Worm (Caenorhabditis elegans) whole organism, L4 larva: ENCODE results near the gene ZC196.9.
"Not testable (repeated sequence)": the region's sequence is repeated elsewhere in the genome, so short reads cannot be mapped to it uniquely, and the experiment has no call there.

Experiments
- F10B5.3 ChIP-seq: sonication (generic microtip); optimal IDR thresholded peaks from 2 replicates; lab custom pipeline; 2016; ENCODE audit warnings: mild to moderate bottlenecking, missing genetic modification characterization, missing compliant biosample characterization
- F37D6.2 ChIP-seq: sonication (generic microtip); optimal IDR thresholded peaks from 2 replicates; lab custom pipeline; 2016; ENCODE audit warnings: mild to moderate bottlenecking, missing genetic modification characterization, missing compliant biosample characterization
- aha-1 ChIP-seq: fragments of 150-350 bp; peaks from one replicate; lab custom pipeline; 2014; ENCODE audit warnings: missing biosample characterization, missing genetic modification characterization
- ama-1 ChIP-seq: fragments of 150-350 bp; optimal IDR thresholded peaks from 2 replicates; lab custom pipeline; 2014; ENCODE audit warnings: inconsistent platforms, mixed read lengths
- arid-1 ChIP-seq: fragments of 200-800 bp; sonication (Bioruptor generic); conservative IDR thresholded peaks from 2 replicates; pipeline ENCODE4 v1.3.6; 2022; ENCODE audit warnings: missing genetic modification reagents, missing genetic modification characterization, missing compliant biosample characterization
- attf-4 ChIP-seq: sonication (generic microtip); optimal IDR thresholded peaks from 3 replicates; lab custom pipeline; 2017; ENCODE audit warnings: missing biosample characterization, missing genetic modification characterization
- ces-1 ChIP-seq: fragments of 150-350 bp; sonication (generic microtip); optimal IDR thresholded peaks from 4 replicates; lab custom pipeline; 2014; ENCODE audit warnings: missing biosample characterization, missing genetic modification reagents, missing genetic modification characterization
- cey-2 ChIP-seq: sonication (generic microtip); optimal IDR thresholded peaks from 3 replicates; lab custom pipeline; 2017; ENCODE audit warnings: missing genetic modification characterization, mild to moderate bottlenecking, missing compliant biosample characterization, antibody characterized with exemption, borderline replicate concordance; ENCODE audit not compliant: insufficient read depth
- daf-16 ChIP-seq, 3 experiments: sonication (generic microtip); optimal IDR thresholded peaks; 2 replicates each; lab custom pipeline; 2016 to 2017; ENCODE audit warnings: missing genetic modification characterization in 3 of 3, missing genetic modification reagents in 3 of 3, mild to moderate bottlenecking in 2 of 3, missing compliant biosample characterization in 2 of 3, missing biosample characterization in 1 of 3, moderate library complexity in 1 of 3
- duxl-1 ChIP-seq: sonication (generic microtip); optimal IDR thresholded peaks from 2 replicates; lab custom pipeline; 2016; ENCODE audit warnings: mild to moderate bottlenecking, missing genetic modification characterization, moderate library complexity, missing compliant biosample characterization; ENCODE audit not compliant: poor library complexity
- dve-1 ChIP-seq: sonication (generic microtip); optimal IDR thresholded peaks from 2 replicates; lab custom pipeline; 2017; ENCODE audit warnings: antibody characterized with exemption, mild to moderate bottlenecking, missing genetic modification characterization, missing compliant biosample characterization; ENCODE audit not compliant: insufficient read depth
- fkh-10 ChIP-seq: fragments of 150-350 bp; optimal IDR thresholded peaks from 2 replicates; lab custom pipeline; 2014; ENCODE audit warnings: missing biosample characterization, missing genetic modification reagents, missing genetic modification characterization
- gei-8 ChIP-seq: fragments of 200-800 bp; sonication (Bioruptor generic); optimal IDR thresholded peaks from 2 replicates; lab custom pipeline; 2018; ENCODE audit warnings: mild to moderate bottlenecking, missing genetic modification characterization, missing compliant biosample characterization
- hif-1 ChIP-seq, 2 experiments: sonication (generic microtip); optimal IDR thresholded peaks; 2 replicates each; lab custom pipeline; 2016 to 2017; ENCODE audit warnings: missing compliant biosample characterization in 2 of 2, missing genetic modification characterization in 2 of 2, missing genetic modification reagents in 2 of 2, missing genotype in 2 of 2, mild to moderate bottlenecking in 1 of 2
- madf-5 ChIP-seq, 2 experiments: fragments of 200-800 bp; sonication (Bioruptor generic); IDR thresholded peaks; 2 replicates each; pipeline ENCODE4 v1.3.6; 2022; ENCODE audit warnings: missing compliant biosample characterization in 2 of 2, missing genetic modification characterization in 2 of 2
- mdl-1 ChIP-seq, 2 experiments: fragments of 150-350 bp in 1 of 2; sonication (generic microtip) in 1 of 2; optimal IDR thresholded peaks; 2 replicates each; lab custom pipeline; 2014 to 2017; ENCODE audit warnings: missing biosample characterization in 2 of 2, missing genetic modification characterization in 2 of 2
- mxl-3 ChIP-seq: fragments of 200-800 bp; sonication (Bioruptor generic); optimal IDR thresholded peaks from 2 replicates; lab custom pipeline; 2018; ENCODE audit warnings: mild to moderate bottlenecking, missing genetic modification characterization, missing compliant biosample characterization
- nhr-11 ChIP-seq: fragments of 150-350 bp; optimal IDR thresholded peaks from 2 replicates; lab custom pipeline; 2014; ENCODE audit warnings: missing biosample characterization, missing genetic modification characterization
- nhr-6 ChIP-seq: fragments of 150-350 bp; optimal IDR thresholded peaks from 2 replicates; lab custom pipeline; 2014; ENCODE audit warnings: missing biosample characterization, missing genetic modification characterization
- rbr-2 ChIP-seq: sonication (generic microtip); optimal IDR thresholded peaks from 2 replicates; lab custom pipeline; 2016; ENCODE audit warnings: missing genotype, missing genetic modification characterization, missing compliant biosample characterization
- saeg-2 ChIP-seq: fragments of 200-800 bp; sonication (Bioruptor generic); IDR thresholded peaks from 2 replicates; pipeline ENCODE4 v1.3.6; 2022; ENCODE audit warnings: missing genetic modification reagents, missing genetic modification characterization, missing compliant biosample characterization
- spr-1 ChIP-seq: sonication (generic microtip); optimal IDR thresholded peaks from 2 replicates; lab custom pipeline; 2016; ENCODE audit warnings: mild to moderate bottlenecking, missing genetic modification characterization, missing compliant biosample characterization
- spr-3 ChIP-seq: fragments of 200-800 bp; sonication (Bioruptor generic); optimal IDR thresholded peaks from 2 replicates; lab custom pipeline; 2018; ENCODE audit warnings: mild to moderate bottlenecking, missing genetic modification characterization, missing compliant biosample characterization
- tag-97 ChIP-seq: fragments of 200-800 bp; sonication (Bioruptor generic); IDR thresholded peaks from 2 replicates; pipeline ENCODE4 v1.3.6; 2022; ENCODE audit warnings: missing genetic modification characterization, missing compliant biosample characterization
- unc-39 ChIP-seq: sonication (generic microtip); optimal IDR thresholded peaks from 2 replicates; lab custom pipeline; 2017; ENCODE audit warnings: missing biosample characterization, missing genetic modification characterization
- unc-62 ChIP-seq, 3 experiments: fragments of 150-350 bp in 1 of 3; sonication (generic microtip); optimal IDR thresholded peaks in 2 of 3; peaks in 1 of 3; 1 replicate in 1 of 3; 2 replicates in 2 of 3; lab custom pipeline; 2014 to 2017; ENCODE audit warnings: missing biosample characterization in 3 of 3, missing genetic modification characterization in 3 of 3, missing genetic modification reagents in 3 of 3, missing genotype in 1 of 3
- zfp-2 ChIP-seq: sonication (generic microtip); optimal IDR thresholded peaks from 2 replicates; lab custom pipeline; 2016; ENCODE audit warnings: mild to moderate bottlenecking, missing genetic modification characterization, missing compliant biosample characterization

ZC196.9 gene

DNA sequence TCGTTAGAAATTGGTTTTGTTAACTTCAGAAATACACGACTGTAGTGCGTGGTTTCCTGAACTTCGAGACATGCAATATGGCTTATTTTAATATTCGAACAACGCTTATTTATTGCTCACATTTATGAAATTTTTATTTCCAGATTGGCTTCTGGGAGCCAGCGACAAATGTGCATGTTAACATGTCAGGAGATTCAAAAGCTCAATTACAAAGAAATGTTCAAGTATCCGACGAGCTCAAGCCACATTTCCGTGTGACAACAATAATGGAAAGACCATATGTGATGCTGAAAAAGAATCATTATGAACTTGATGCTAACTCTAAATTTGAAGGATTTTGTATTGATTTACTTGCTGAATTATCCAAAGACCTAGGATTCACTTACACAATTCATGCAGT, 8.6 kb downstream of the ZC196.9 start:
- peak in 1 of 2 experiments; percentile 97 for TF ChIP-seq unc-62 (GFP tag; optimal IDR thresholded peaks at IDR 0.05 in 1 of 2; lab: Kevin White, UChicago)
- TF ChIP-seq unc-62 (tag; optimal IDR thresholded peaks at IDR 0.05; lab: Kevin White, UChicago), result no peak
- no peak for TF ChIP-seq rbr-2 (tag; lab: Kevin White, UChicago)

DNA sequence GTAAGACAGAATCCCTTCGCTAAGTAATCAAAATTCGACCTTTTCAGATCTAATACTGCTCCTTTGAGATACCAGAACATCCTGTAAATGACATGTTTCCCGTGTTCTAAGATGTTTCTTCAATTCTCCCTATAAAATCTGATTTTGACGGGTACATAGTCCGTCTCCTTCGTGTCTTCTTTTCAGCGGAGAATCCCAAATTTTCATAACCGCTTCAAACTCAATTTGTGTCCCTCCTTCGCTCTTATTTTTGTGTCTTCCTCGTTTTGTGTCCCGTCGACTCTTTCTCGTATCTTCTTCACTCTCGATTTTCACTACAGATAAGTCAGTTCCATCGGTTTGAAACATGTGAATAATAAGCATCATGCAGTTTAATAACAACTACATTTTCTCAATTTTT, 10.8 kb downstream of the ZC196.9 start, which contains the start of gene glr-5:
glr-5 (plus strand) TSS at position 321 of the 400 bp plus-strand sequence.
- TF ChIP-seq zfp-2 (tag; lab: Kevin White, UChicago) (no peak), ces-1 (GFP tag; lab: Kevin White, UChicago) (peak; percentile 84), nhr-6 (tag; lab: Kevin White, UChicago) (no peak), fkh-10 (GFP tag; lab: Kevin White, UChicago) (peak; percentile 67), nhr-11 (tag; lab: Kevin White, UChicago) (no peak), unc-62 (GFP tag; optimal IDR thresholded peaks at IDR 0.05 in 1 of 2; lab: Kevin White, UChicago) (no peak), unc-62 (tag; optimal IDR thresholded peaks at IDR 0.05; lab: Kevin White, UChicago) (no peak), gei-8 (no peak)

DNA sequence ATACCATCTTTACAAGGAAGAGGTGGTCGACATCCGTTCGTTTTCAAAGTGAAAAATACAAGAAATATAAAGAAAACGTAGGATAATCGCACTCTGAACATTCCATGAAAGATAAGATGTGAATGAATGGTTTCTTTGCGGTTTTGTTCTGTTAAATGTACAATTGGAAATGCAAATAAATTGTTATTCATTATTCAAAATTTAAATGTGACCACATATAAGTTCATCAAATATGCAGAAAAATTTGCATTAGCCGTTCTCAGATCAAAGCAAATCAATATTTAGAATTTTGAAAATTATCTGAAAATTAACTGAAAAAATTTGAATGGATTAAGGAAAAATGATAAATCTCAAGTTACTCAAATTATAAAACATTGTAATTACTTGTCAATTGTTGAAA, 15.1 kb downstream of the ZC196.9 start, which contains the start of gene ZC178.2:
ZC178.2 (minus strand) TSS at position 101 of the 400 bp plus-strand sequence.
- TF ChIP-seq spr-1 (tag; lab: Kevin White, UChicago) (no peak), duxl-1 (tag; lab: Kevin White, UChicago) (no peak), unc-39 (tag; lab: Kevin White, UChicago) (no peak)

DNA sequence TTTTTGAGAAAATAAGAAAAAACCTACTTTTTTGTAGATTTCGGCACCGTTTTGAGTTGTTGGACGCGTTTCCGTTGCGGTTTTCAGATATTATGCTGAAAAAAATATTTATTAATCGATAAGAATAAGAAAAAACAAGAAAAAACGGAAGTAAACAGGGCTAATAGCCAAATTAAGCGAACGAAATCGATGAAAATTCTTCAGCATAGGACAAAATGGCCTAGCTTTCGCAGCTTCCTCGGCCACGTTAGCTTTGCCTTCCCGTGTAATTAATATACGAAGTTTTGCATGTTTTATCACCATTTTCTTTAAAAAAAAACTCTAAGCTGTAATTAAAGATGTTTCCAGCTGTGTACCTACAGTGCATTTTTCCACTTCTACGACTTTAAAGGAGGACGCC, 30.8 kb downstream of the ZC196.9 start, which contains the start of gene ZC190.10:
ZC190.10 (minus strand) TSS at position 101 of the 400 bp plus-strand sequence.
- not testable (repeated sequence) for TF ChIP-seq mxl-3 (GFP tag; lab: Kevin White, UChicago); spr-3; unc-62 (GFP tag; optimal IDR thresholded peaks at IDR 0.05 in 1 of 2; lab: Kevin White, UChicago); unc-62 (tag; optimal IDR thresholded peaks at IDR 0.05; lab: Kevin White, UChicago)
- TF ChIP-seq, all 104 proteins: peak for 0; not testable (repeated sequence) for 104

DNA sequence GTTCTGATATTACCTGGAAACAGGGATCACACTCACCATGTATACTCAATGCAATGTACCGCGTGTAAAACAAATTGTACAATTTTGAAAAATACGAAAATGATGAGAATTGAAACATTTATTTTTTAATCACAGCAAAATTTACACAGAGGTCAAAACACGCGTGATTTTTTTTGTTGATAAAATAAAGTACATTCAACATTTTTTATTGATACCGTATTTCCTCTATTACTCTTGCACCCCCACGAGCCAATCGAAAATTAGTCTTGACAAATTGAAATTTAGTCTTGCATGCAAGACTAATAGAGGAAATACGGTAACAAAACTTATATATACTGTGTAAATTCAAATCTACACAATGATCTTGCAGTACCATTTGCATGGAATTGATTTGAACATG, 39.3 kb downstream of the ZC196.9 start, which contains the start of gene ZC190.8:
ZC190.8 (minus strand) TSS at position 101 of the 400 bp plus-strand sequence.
- TF ChIP-seq aha-1 (tag; lab: Kevin White, UChicago) (peak; percentile 23), tag-97 (GFP tag; lab: Robert Waterston, UW) (no peak)
- TF ChIP-seq, all 104 proteins: peak for 1

DNA sequence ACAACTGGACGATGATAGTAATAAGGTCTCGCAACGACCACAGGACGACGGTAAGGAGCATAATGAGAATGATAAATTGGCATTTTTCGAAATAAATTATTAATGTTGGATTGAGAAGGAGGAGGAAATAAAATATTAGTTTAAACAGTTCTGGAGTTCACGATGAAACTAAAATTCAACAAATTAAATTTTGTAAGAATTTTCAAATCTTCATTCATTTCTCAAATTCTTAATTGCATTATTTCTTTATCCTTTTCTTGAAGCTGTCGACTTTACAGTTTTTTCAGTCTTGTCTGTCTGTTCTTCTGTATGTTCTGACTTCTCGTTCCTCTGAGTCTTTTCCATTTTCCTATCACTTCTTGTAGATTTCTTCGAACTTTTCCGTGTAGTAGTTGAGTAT, 40.2 kb downstream of the ZC196.9 start, which contains the start of gene ZC190.7:
ZC190.7 (minus strand) TSS at position 101 of the 400 bp plus-strand sequence.
- no peak for TF ChIP-seq madf-5 (GFP tag; IDR thresholded peaks at IDR 0.05; lab: Robert Waterston, UW)
- no peak for TF ChIP-seq hif-1 (tag; optimal IDR thresholded peaks at IDR 0.05; lab: Kevin White, UChicago)
- TF ChIP-seq F37D6.2 (tag; lab: Kevin White, UChicago), result no peak
- TF ChIP-seq ama-1, result no peak
- no peak for TF ChIP-seq attf-4
- TF ChIP-seq saeg-2, result no peak
- no peak for TF ChIP-seq arid-1 (GFP tag; lab: Robert Waterston, UW)
- TF ChIP-seq F10B5.3 (tag; lab: Kevin White, UChicago), result no peak
- TF ChIP-seq, all 104 proteins: peak for 0

DNA sequence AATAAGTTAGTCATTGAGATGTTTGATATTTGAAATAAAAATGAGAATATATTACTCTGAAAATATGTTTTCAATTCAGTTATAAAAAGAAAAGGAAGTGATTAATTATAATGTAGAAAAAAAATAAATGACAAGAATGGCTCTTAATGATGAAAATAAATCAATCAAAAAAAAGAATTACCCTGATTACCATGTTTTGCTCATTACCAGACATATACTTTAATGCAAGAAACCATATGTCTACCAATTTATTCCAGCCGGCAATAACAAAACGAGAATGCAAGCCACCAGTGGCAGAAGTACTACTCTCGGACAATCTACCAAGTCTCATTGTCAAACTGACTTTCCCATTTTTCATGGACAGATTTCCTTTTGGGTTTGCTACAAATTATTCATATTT, 43.2 kb downstream of the ZC196.9 start:
- TF ChIP-seq arid-1 (GFP tag; lab: Robert Waterston, UW) (no peak), dve-1 (no peak), cey-2 (tag; lab: Kevin White, UChicago) (no peak), daf-16 (GFP tag; optimal IDR thresholded peaks at IDR 0.05; lab: Kevin White, UChicago) (no peak), daf-16 (tag; optimal IDR thresholded peaks at IDR 0.05; lab: Kevin White, UChicago) (no peak), mdl-1 (tag; optimal IDR thresholded peaks at IDR 0.05; lab: Kevin White, UChicago) (no peak), aha-1 (tag; lab: Kevin White, UChicago) (no peak)
